Fruit fly (Drosophila melanogaster) whole organism, embryonic: ENCODE measurements around the gene CG31100.

Source experiments
- Antp ChIP-seq: fragments of 200-800 bp; sonication (Bioruptor generic); optimal IDR thresholded peaks from 3 replicates; lab custom pipeline; 2016; ENCODE audit warnings: missing biosample characterization, missing genetic modification characterization
- CG10147 ChIP-seq: fragments of 200-800 bp; sonication (Bioruptor generic); optimal IDR thresholded peaks from 2 replicates; lab custom pipeline; 2019; ENCODE audit warnings: missing biosample characterization, mild to moderate bottlenecking, missing genetic modification characterization, moderate library complexity
- CG10543 ChIP-seq: fragments of 200-800 bp; sonication (Bioruptor generic); optimal IDR thresholded peaks from 3 replicates; lab custom pipeline; 2017; ENCODE audit warnings: missing biosample characterization, mild to moderate bottlenecking, missing genetic modification characterization, moderate library complexity
- CG11696 ChIP-seq: fragments of 200-800 bp; sonication (Bioruptor generic); IDR thresholded peaks from 2 replicates; pipeline ENCODE4 v1.3.6; 2022; ENCODE audit warnings: missing biosample characterization, missing genetic modification characterization
- CG11723 ChIP-seq: fragments of 200-800 bp; sonication (Bioruptor generic); optimal IDR thresholded peaks from 2 replicates; lab custom pipeline; 2017; ENCODE audit warnings: missing biosample characterization, mild to moderate bottlenecking, missing genetic modification characterization
- CG12155 ChIP-seq: fragments of 200-800 bp; sonication (Bioruptor generic); optimal IDR thresholded peaks from 3 replicates; lab custom pipeline; 2016; ENCODE audit warnings: missing biosample characterization, missing genetic modification characterization
- CG12769 ChIP-seq: fragments of 200-800 bp; sonication (Bioruptor generic); optimal IDR thresholded peaks from 2 replicates; lab custom pipeline; 2019; ENCODE audit warnings: missing biosample characterization, mild to moderate bottlenecking, missing genetic modification characterization, moderate library complexity
- CG15073 ChIP-seq: fragments of 200-800 bp; sonication (Bioruptor generic); optimal IDR thresholded peaks from 2 replicates; lab custom pipeline; 2016; ENCODE audit warnings: missing biosample characterization, missing genetic modification characterization
- CG15479 ChIP-seq: fragments of 200-800 bp; sonication (Bioruptor generic); optimal IDR thresholded peaks from 3 replicates; lab custom pipeline; 2019; ENCODE audit warnings: missing biosample characterization, mild to moderate bottlenecking, missing genetic modification characterization, moderate library complexity
- CG16779 ChIP-seq: fragments of 200-800 bp; sonication (Bioruptor generic); IDR thresholded peaks from 2 replicates; pipeline ENCODE4 v1.3.6; 2022; ENCODE audit warnings: missing biosample characterization, missing genetic modification characterization
- CG2678 ChIP-seq: fragments of 200-800 bp; sonication (Bioruptor generic); optimal IDR thresholded peaks from 3 replicates; lab custom pipeline; 2019; ENCODE audit warnings: missing biosample characterization, mild to moderate bottlenecking, missing genetic modification characterization, moderate library complexity
- CG3163 ChIP-seq: fragments of 200-800 bp; sonication (Bioruptor generic); optimal IDR thresholded peaks from 3 replicates; lab custom pipeline; 2016; ENCODE audit warnings: missing biosample characterization, missing genetic modification characterization
- CG3281 ChIP-seq: fragments of 200-800 bp; sonication (Bioruptor generic); optimal IDR thresholded peaks from 3 replicates; lab custom pipeline; 2017; ENCODE audit warnings: missing biosample characterization, mild to moderate bottlenecking, missing genetic modification characterization
- CG34224 ChIP-seq: fragments of 200-800 bp; sonication (Bioruptor generic); IDR thresholded peaks from 3 replicates; pipeline ENCODE4 v1.3.6; 2022; ENCODE audit warnings: missing biosample characterization, missing genetic modification characterization; ENCODE audit not compliant: partially characterized antibody
- CG4360 ChIP-seq: fragments of 200-800 bp; sonication (Bioruptor generic); IDR thresholded peaks from 2 replicates; pipeline ENCODE4 v1.3.6; 2022; ENCODE audit warnings: missing biosample characterization, missing genetic modification characterization
- CG43689 ChIP-seq: fragments of 200-800 bp; sonication (Bioruptor generic); IDR thresholded peaks from 2 replicates; pipeline ENCODE4 v1.3.6; 2022; ENCODE audit warnings: missing biosample characterization, missing genetic modification characterization
- CG7271 ChIP-seq: fragments of 200-800 bp; sonication (Bioruptor generic); optimal IDR thresholded peaks from 2 replicates; lab custom pipeline; 2018; ENCODE audit warnings: missing biosample characterization, mild to moderate bottlenecking, missing genetic modification characterization, moderate library complexity
- CG7987 ChIP-seq: fragments of 200-800 bp; sonication (Bioruptor generic); optimal IDR thresholded peaks from 2 replicates; lab custom pipeline; 2018; ENCODE audit warnings: missing biosample characterization, mild to moderate bottlenecking, missing genetic modification characterization, moderate library complexity
- CG8290 ChIP-seq, 3 experiments: fragments of 200-800 bp; sonication (Bioruptor generic); optimal IDR thresholded peaks; 2 replicates each; lab custom pipeline; 2016 to 2019; ENCODE audit warnings: missing biosample characterization in 3 of 3, missing genetic modification characterization in 3 of 3, mild to moderate bottlenecking in 2 of 3, moderate library complexity in 1 of 3
- CG8765 ChIP-seq: fragments of 200-800 bp; sonication (Bioruptor generic); IDR thresholded peaks from 2 replicates; pipeline ENCODE4 v1.3.6; 2022; ENCODE audit warnings: missing biosample characterization, missing genetic modification characterization
- Chrac-16 ChIP-seq: fragments of 200-800 bp; sonication (Bioruptor generic); optimal IDR thresholded peaks from 3 replicates; lab custom pipeline; 2016; ENCODE audit warnings: missing biosample characterization, missing genetic modification characterization
- Dp ChIP-seq: fragments of 200-800 bp; sonication (Bioruptor generic); optimal IDR thresholded peaks from 2 replicates; lab custom pipeline; 2018; ENCODE audit warnings: missing biosample characterization, mild to moderate bottlenecking, missing genetic modification characterization, moderate library complexity
- Drgx ChIP-seq: fragments of 200-800 bp; sonication (Bioruptor generic); IDR thresholded peaks from 2 replicates; pipeline ENCODE4 v1.3.6; 2022; ENCODE audit warnings: missing biosample characterization, missing genetic modification characterization
- Fer2 ChIP-seq: fragments of 200-800 bp; sonication (Bioruptor generic); optimal IDR thresholded peaks from 2 replicates; lab custom pipeline; 2018; ENCODE audit warnings: missing biosample characterization, mild to moderate bottlenecking, missing genetic modification characterization, moderate library complexity
- Lpt ChIP-seq: fragments of >200 bp; optimal IDR thresholded peaks from 2 replicates; lab custom pipeline; 2018; ENCODE audit warnings: missing biosample characterization, missing genetic modification characterization
- MESR4 ChIP-seq: fragments of 200-800 bp; sonication (Bioruptor generic); optimal IDR thresholded peaks from 2 replicates; lab custom pipeline; 2018; ENCODE audit warnings: missing biosample characterization, mild to moderate bottlenecking, missing genetic modification characterization, moderate library complexity
- Oli ChIP-seq: fragments of 200-800 bp; sonication (Bioruptor generic); optimal IDR thresholded peaks from 2 replicates; lab custom pipeline; 2018; ENCODE audit warnings: missing biosample characterization, mild to moderate bottlenecking, missing genetic modification characterization, moderate library complexity
- Side ChIP-seq: fragments of 200-800 bp; sonication (Bioruptor generic); optimal IDR thresholded peaks from 2 replicates; lab custom pipeline; 2016; ENCODE audit warnings: missing biosample characterization, missing genetic modification characterization
- TFAM ChIP-seq: fragments of 200-800 bp; sonication (Bioruptor generic); optimal IDR thresholded peaks from 2 replicates; lab custom pipeline; 2017; ENCODE audit warnings: missing biosample characterization, missing genetic modification characterization, inconsistent platforms
- amos ChIP-seq: fragments of 200-800 bp; sonication (Bioruptor generic); IDR thresholded peaks from 2 replicates; pipeline ENCODE4 v1.3.6; 2022; ENCODE audit warnings: missing biosample characterization, missing genetic modification characterization; ENCODE audit not compliant: partially characterized antibody
- aop ChIP-seq: fragments of 200-800 bp; sonication (Bioruptor generic); IDR thresholded peaks from 2 replicates; pipeline ENCODE4 v1.3.6; 2022; ENCODE audit warnings: missing biosample characterization, missing genetic modification characterization
- ap ChIP-seq: fragments of 200-800 bp; sonication (Bioruptor generic); IDR thresholded peaks from 2 replicates; pipeline ENCODE4 v1.3.6; 2022; ENCODE audit warnings: missing biosample characterization, missing genetic modification characterization
- cato ChIP-seq: fragments of 200-800 bp; sonication (Bioruptor generic); optimal IDR thresholded peaks from 2 replicates; lab custom pipeline; 2016; ENCODE audit warnings: missing biosample characterization, missing genetic modification characterization, borderline replicate concordance
- caup ChIP-seq: fragments of 200-800 bp; sonication (Bioruptor generic); optimal IDR thresholded peaks from 3 replicates; lab custom pipeline; 2017; ENCODE audit warnings: missing biosample characterization, mild to moderate bottlenecking, missing genetic modification characterization, moderate library complexity; ENCODE audit not compliant: severe bottlenecking
- dpn ChIP-seq, 2 experiments: fragments of 200-800 bp; sonication (Bioruptor generic); optimal IDR thresholded peaks; 3 replicates each; lab custom pipeline; 2016; ENCODE audit warnings: missing biosample characterization in 2 of 2, missing genetic modification characterization in 2 of 2
- fd64A ChIP-seq: fragments of 200-800 bp; sonication (Bioruptor generic); optimal IDR thresholded peaks from 3 replicates; lab custom pipeline; 2018; ENCODE audit warnings: missing biosample characterization, mild to moderate bottlenecking, missing genetic modification characterization
- gcm ChIP-seq: fragments of 200-800 bp; sonication (Bioruptor generic); optimal IDR thresholded peaks from 2 replicates; lab custom pipeline; 2019; ENCODE audit warnings: missing biosample characterization, mild to moderate bottlenecking, missing genetic modification characterization, moderate library complexity
- gro ChIP-seq: fragments of 200-800 bp; sonication (Bioruptor generic); optimal IDR thresholded peaks from 2 replicates; lab custom pipeline; 2016; ENCODE audit warnings: missing biosample characterization, missing genetic modification characterization
- knrl ChIP-seq: fragments of 200-800 bp; sonication (Bioruptor generic); IDR thresholded peaks from 3 replicates; pipeline ENCODE4 v1.3.6; 2022; ENCODE audit warnings: missing biosample characterization, missing genetic modification characterization; ENCODE audit not compliant: partially characterized antibody
- otp ChIP-seq: fragments of 200-800 bp; sonication (Bioruptor generic); IDR thresholded peaks from 3 replicates; pipeline ENCODE4, ENCODE4 v1.3.6; 2022; ENCODE audit warnings: missing biosample characterization, missing genetic modification characterization
- peb ChIP-seq: fragments of 200-800 bp; sonication (Bioruptor generic); IDR thresholded peaks from 2 replicates; pipeline ENCODE4 v1.3.6; 2022; ENCODE audit warnings: missing biosample characterization, missing genetic modification characterization
- phol ChIP-seq: fragments of 200-800 bp; sonication (Bioruptor generic); optimal IDR thresholded peaks from 3 replicates; lab custom pipeline; 2018; ENCODE audit warnings: missing biosample characterization, mild to moderate bottlenecking, missing genetic modification characterization, moderate library complexity
- ro ChIP-seq: fragments of 200-800 bp; sonication (Bioruptor generic); IDR thresholded peaks from 2 replicates; pipeline ENCODE4 v1.3.6; 2022; ENCODE audit warnings: missing biosample characterization, missing genetic modification characterization
- sc ChIP-seq, 3 experiments: fragments of >200 bp in 2 of 3; fragments of 200-800 bp in 1 of 3; sonication (Bioruptor generic) in 1 of 3; optimal IDR thresholded peaks; 2 replicates in 2 of 3; 3 replicates in 1 of 3; lab custom pipeline; 2017; ENCODE audit warnings: mild to moderate bottlenecking in 1 of 3, missing biosample characterization in 1 of 3, missing genetic modification characterization in 1 of 3, missing genetic modification reagents in 1 of 3
- schlank ChIP-seq: fragments of 200-800 bp; sonication (Bioruptor generic); optimal IDR thresholded peaks from 2 replicates; lab custom pipeline; 2018; ENCODE audit warnings: missing biosample characterization, mild to moderate bottlenecking, missing genetic modification characterization
- tna ChIP-seq: fragments of 200-800 bp; sonication (Bioruptor generic); IDR thresholded peaks from 2 replicates; pipeline ENCODE4 v1.3.6; 2022; ENCODE audit warnings: missing biosample characterization, missing genetic modification characterization; ENCODE audit not compliant: partially characterized antibody
- usp ChIP-seq: fragments of >200 bp; optimal IDR thresholded peaks from 2 replicates; lab custom pipeline; 2017; ENCODE audit warnings: missing biosample characterization, missing genetic modification characterization
- vnd ChIP-seq: fragments of 200-800 bp; sonication (Bioruptor generic); IDR thresholded peaks from 3 replicates; pipeline ENCODE4 v1.3.6; 2022; ENCODE audit warnings: missing biosample characterization, missing genetic modification characterization; ENCODE audit not compliant: partially characterized antibody
- zfh1 ChIP-seq: fragments of 200-800 bp; sonication (Bioruptor generic); IDR thresholded peaks from 3 replicates; pipeline ENCODE4 v1.3.6; 2022; ENCODE audit warnings: missing biosample characterization, missing genetic modification characterization
- zfh2 ChIP-seq: fragments of 200-800 bp; sonication (Bioruptor generic); optimal IDR thresholded peaks from 2 replicates; lab custom pipeline; 2016; ENCODE audit warnings: missing biosample characterization, missing genetic modification characterization

The CG31100 gene

dm6 chr3R:9053021-9053420 lies 49.6 kb upstream of the CG31100 start (continued):
- TF ChIP-seq dpn (GFP tag; optimal IDR thresholded peaks at IDR 0.05; lab: Kevin White, UChicago) = peak; percentile 55 to 69
- TF ChIP-seq CG2678 (tag; lab: Kevin White, UChicago) = peak; percentile 46
- TF ChIP-seq sc (optimal IDR thresholded peaks at IDR 0.05; lab: Kevin White, UChicago) = no peak
- TF ChIP-seq sc (GFP tag; optimal IDR thresholded peaks at IDR 0.05; lab: Kevin White, UChicago) = no peak
- TF ChIP-seq zfh1 (GFP tag; lab: Robert Waterston, UW) = no peak
- no peak for TF ChIP-seq CG12155
- TF ChIP-seq CG15073 (GFP tag; lab: Kevin White, UChicago) = no peak
- no peak for TF ChIP-seq Lpt
- TF ChIP-seq TFAM (GFP tag; lab: Kevin White, UChicago) = no peak
- no peak for TF ChIP-seq CG15479 (GFP tag; lab: Kevin White, UChicago)
- TF ChIP-seq CG3281 (GFP tag; lab: Kevin White, UChicago) = peak; percentile 37
- TF ChIP-seq schlank (tag; lab: Kevin White, UChicago) = no peak
- peak; percentile 57 for TF ChIP-seq fd64A (GFP tag; lab: Kevin White, UChicago)
- peak; percentile 91 for TF ChIP-seq CG10543 (GFP tag; lab: Kevin White, UChicago)
- TF ChIP-seq CG11696 (GFP tag; lab: Robert Waterston, UW) = no peak
- TF ChIP-seq CG7987 (GFP tag; lab: Kevin White, UChicago) = peak; percentile 64
- no peak for TF ChIP-seq vnd
- no peak for TF ChIP-seq CG8765 (GFP tag; lab: Robert Waterston, UW)
- no peak for TF ChIP-seq ap
- TF ChIP-seq peb = no peak
- no peak for TF ChIP-seq MESR4
- no peak for TF ChIP-seq tna
- no peak for TF ChIP-seq CG16779
- peak; percentile 67 for TF ChIP-seq gcm (GFP tag; lab: Kevin White, UChicago)
- TF ChIP-seq CG12769 = peak; percentile 91
- no peak for TF ChIP-seq CG34224
- TF ChIP-seq Fer2 = no peak
- TF ChIP-seq CG3163 = peak; percentile 79
- TF ChIP-seq Oli = no peak
- TF ChIP-seq Drgx = no peak
- no peak for TF ChIP-seq CG8290 (GFP tag; optimal IDR thresholded peaks at IDR 0.05; lab: Kevin White, UChicago)
- peak in 1 of 2 experiments; percentile 93 for TF ChIP-seq CG8290 (tag; optimal IDR thresholded peaks at IDR 0.05; lab: Kevin White, UChicago)
- TF ChIP-seq cato (GFP tag; lab: Kevin White, UChicago) = no peak
- TF ChIP-seq CG4360 = no peak
- TF ChIP-seq CG7271 (tag; lab: Kevin White, UChicago) = no peak
- no peak for TF ChIP-seq amos (GFP tag; lab: Robert Waterston, UW)
- no peak for TF ChIP-seq CG43689 (GFP tag; lab: Robert Waterston, UW)
- no peak for TF ChIP-seq knrl (GFP tag; lab: Robert Waterston, UW)
- TF ChIP-seq caup = peak; percentile 82
- peak; percentile 87 for TF ChIP-seq Antp (GFP tag; lab: Kevin White, UChicago)
- no peak for TF ChIP-seq usp
- no peak for TF ChIP-seq ro
- TF ChIP-seq phol = no peak
- peak; percentile 35 for TF ChIP-seq Chrac-16 (GFP tag; lab: Kevin White, UChicago)
- peak; percentile 29 for TF ChIP-seq CG11723 (GFP tag; lab: Kevin White, UChicago)
- TF ChIP-seq aop (GFP tag; lab: Robert Waterston, UW) = no peak
- no peak for TF ChIP-seq Dp
- TF ChIP-seq zfh2 = peak; percentile 66
- TF ChIP-seq Side (GFP tag; lab: Kevin White, UChicago) = peak; percentile 71
- peak; percentile 73 for TF ChIP-seq gro (GFP tag; lab: Kevin White, UChicago)
- TF ChIP-seq CG10147 (GFP tag; lab: Kevin White, UChicago) = peak; percentile 21
- TF ChIP-seq otp (GFP tag; lab: Robert Waterston, UW) = no peak
